Fruit fly (Drosophila melanogaster): Measurements from ENCODE around the gene Ilp7.
A peak's percentile ranks its signal among the peaks of the same experiment; 100 is the strongest.

The Ilp7 gene

dm6 chrX:3687837-3688375 is 20.5 kb downstream of the Ilp7 start (continued):
- peak; percentile 73 for TF ChIP-seq CG10631 (GFP tag; optimal IDR thresholded peaks at IDR 0.05)
- TF ChIP-seq esn (GFP tag; optimal IDR thresholded peaks at IDR 0.05) = peak; percentile 79
- TF ChIP-seq ss (GFP tag; optimal IDR thresholded peaks at IDR 0.05) = peak; percentile 19 to 46
- peak; percentile 77 for TF ChIP-seq Eip75B (GFP tag; optimal IDR thresholded peaks at IDR 0.05)
- TF ChIP-seq CG7368 (GFP tag; optimal IDR thresholded peaks at IDR 0.05) = peak; percentile 80
- TF ChIP-seq Sox15 (GFP tag; optimal IDR thresholded peaks at IDR 0.05) = peak; percentile 60
- TF ChIP-seq CG8632 (GFP tag; optimal IDR thresholded peaks at IDR 0.05) = peak; percentile 56
- peak; percentile 82 for TF ChIP-seq OdsH (GFP tag; optimal IDR thresholded peaks at IDR 0.05)
- TF ChIP-seq acj6 (GFP tag; optimal IDR thresholded peaks at IDR 0.05) = peak; percentile 80
- TF ChIP-seq Sox102F (GFP tag; optimal IDR thresholded peaks at IDR 0.05) = peak; percentile 75
- TF ChIP-seq CG1621 (tag; optimal IDR thresholded peaks at IDR 0.05) = peak; percentile 81
- peak; percentile 87 for TF ChIP-seq pdm3 (GFP tag; optimal IDR thresholded peaks at IDR 0.05)
- TF ChIP-seq CG3919 (GFP tag; optimal IDR thresholded peaks at IDR 0.05) = peak; percentile 86
- peak; percentile 92 for TF ChIP-seq CG8119 (GFP tag; IDR thresholded peaks at IDR 0.05)
- peak; percentile 72 for TF ChIP-seq cyc (GFP tag; optimal IDR thresholded peaks at IDR 0.05)
- peak; percentile 41 for TF ChIP-seq CG8319 (GFP tag; optimal IDR thresholded peaks at IDR 0.05)
- TF ChIP-seq fd59A (GFP tag; optimal IDR thresholded peaks at IDR 0.05) = peak; percentile 64
- peak; percentile 91 for TF ChIP-seq CG15336 (GFP tag; IDR thresholded peaks at IDR 0.05)
- TF ChIP-seq CG6792 (GFP tag; optimal IDR thresholded peaks at IDR 0.05) = peak; percentile 77

- TF ChIP-seq CG8319 (GFP tag; optimal IDR thresholded peaks at IDR 0.05) (no peak), CG11762 (GFP tag; optimal IDR thresholded peaks at IDR 0.05; ENCODE audit: insufficient read depth) (no peak), CG6792 (GFP tag; optimal IDR thresholded peaks at IDR 0.05) (no peak), Eip78C (GFP tag) (no peak), fkh (GFP tag; optimal IDR thresholded peaks at IDR 0.05) (no peak), CG31627 (GFP tag; optimal IDR thresholded peaks at IDR 0.05) (no peak), CG3032 (tag; optimal IDR thresholded peaks at IDR 0.05) (no peak), CG6163 (GFP tag; IDR thresholded peaks at IDR 0.05) (no peak), CG6854 (GFP tag; optimal IDR thresholded peaks at IDR 0.05) (no peak), CG10669 (GFP tag; optimal IDR thresholded peaks at IDR 0.05) (no peak), Blimp-1 (GFP tag; optimal IDR thresholded peaks at IDR 0.05) (no peak), Hr4 (GFP tag; optimal IDR thresholded peaks at IDR 0.05) (no peak), CG8119 (GFP tag; IDR thresholded peaks at IDR 0.05) (no peak), dsx (GFP tag; optimal IDR thresholded peaks at IDR 0.05; ENCODE audit: poor library complexity, severe bottlenecking) (no peak)
Observed at dm6 chrX:3688576-3688975, 21.2 kb downstream of the Ilp7 start.

- peak; percentile 49; the same call in 1 of the 2 replicates for TF ChIP-seq CG15336 (GFP tag; IDR thresholded peaks at IDR 0.05)
- no peak for TF ChIP-seq CG32006 (GFP tag; optimal IDR thresholded peaks at IDR 0.05)
- peak; percentile 39 for TF ChIP-seq fkh (GFP tag; optimal IDR thresholded peaks at IDR 0.05)
- TF ChIP-seq CG6808 (GFP tag; optimal IDR thresholded peaks at IDR 0.05) = peak; percentile 63
- no peak for TF ChIP-seq fd85E (GFP tag; optimal IDR thresholded peaks at IDR 0.05)
- TF ChIP-seq Hr38 (GFP tag; optimal IDR thresholded peaks at IDR 0.05) = no peak
- no peak for TF ChIP-seq cyc (GFP tag; optimal IDR thresholded peaks at IDR 0.05)
- no peak for TF ChIP-seq CG11902 (GFP tag; optimal IDR thresholded peaks at IDR 0.05)
- TF ChIP-seq Ets96B (tag; optimal IDR thresholded peaks at IDR 0.05) = peak; percentile 28
- TF ChIP-seq CG34406 (GFP tag; optimal IDR thresholded peaks at IDR 0.05) = no peak
- no peak for TF ChIP-seq CG8319 (GFP tag; optimal IDR thresholded peaks at IDR 0.05)
- TF ChIP-seq fd59A (GFP tag; optimal IDR thresholded peaks at IDR 0.05) = no peak
- peak; percentile 66 for TF ChIP-seq CG9139 (GFP tag; optimal IDR thresholded peaks at IDR 0.05)
- TF ChIP-seq Blimp-1 (GFP tag; optimal IDR thresholded peaks at IDR 0.05) = no peak
- TF ChIP-seq Hr4 (GFP tag; optimal IDR thresholded peaks at IDR 0.05) = no peak
- peak; percentile 50 for TF ChIP-seq CG3919 (GFP tag; optimal IDR thresholded peaks at IDR 0.05)
- peak; percentile 86 for TF ChIP-seq vri (GFP tag; optimal IDR thresholded peaks at IDR 0.05)
- peak; percentile 51 for TF ChIP-seq CG6276 (GFP tag; optimal IDR thresholded peaks at IDR 0.05)
- peak; percentile 31 for TF ChIP-seq Eip78C (GFP tag)
- no peak for TF ChIP-seq CG6792 (GFP tag; optimal IDR thresholded peaks at IDR 0.05)
- TF ChIP-seq pdm3 (GFP tag; optimal IDR thresholded peaks at IDR 0.05) = no peak
- peak; percentile 3 for TF ChIP-seq Sox102F (GFP tag; optimal IDR thresholded peaks at IDR 0.05)
- TF ChIP-seq CG8632 (GFP tag; optimal IDR thresholded peaks at IDR 0.05) = no peak
- no peak for TF ChIP-seq OdsH (GFP tag; optimal IDR thresholded peaks at IDR 0.05)
- peak; percentile 14 for TF ChIP-seq CG7368 (GFP tag; optimal IDR thresholded peaks at IDR 0.05)
- no peak for TF ChIP-seq salr (GFP tag; optimal IDR thresholded peaks at IDR 0.05)
- TF ChIP-seq CG11294 (GFP tag; IDR thresholded peaks at IDR 0.05) = no peak
- peak; percentile 24 for TF ChIP-seq topi (GFP tag; optimal IDR thresholded peaks at IDR 0.05)
- peak; percentile 14 for TF ChIP-seq Eip93F (GFP tag; optimal IDR thresholded peaks at IDR 0.05)
- TF ChIP-seq achi (GFP tag; optimal IDR thresholded peaks at IDR 0.05) = peak; percentile 28
- peak; percentile 31 for TF ChIP-seq Met (GFP tag; optimal IDR thresholded peaks at IDR 0.05)
Observed at dm6 chrX:3689079-3689478, 21.7 kb downstream of the Ilp7 start.
